Fruit fly (Drosophila melanogaster): ENCODE results near the gene Npc2h.

Gene Npc2h

DNA sequence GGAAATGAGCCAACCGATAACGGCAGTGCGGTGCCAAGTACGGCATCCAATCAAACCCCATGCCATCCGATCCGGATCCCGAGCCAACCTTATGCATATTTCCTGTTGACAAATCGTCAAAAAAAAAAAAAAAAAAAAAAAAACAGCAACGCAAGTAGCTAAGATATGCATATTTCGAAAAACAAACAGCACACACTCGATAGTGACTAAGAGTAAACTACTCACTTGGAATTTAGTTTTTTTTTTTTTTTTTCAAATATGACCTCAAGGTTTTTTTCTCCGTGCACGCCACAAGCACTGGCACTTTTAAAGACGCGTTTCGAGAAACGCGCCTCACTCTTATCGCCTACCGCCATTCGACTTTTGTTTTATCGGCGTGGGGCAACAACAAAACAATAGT is 29.2 kb upstream of the Npc2h start (continued):
- TF ChIP-seq CG11696 (GFP tag; IDR thresholded peaks at IDR 0.05) (no peak), jing (GFP tag; optimal IDR thresholded peaks at IDR 0.05) (no peak), Usf (GFP tag; optimal IDR thresholded peaks at IDR 0.05) (no peak), HmgD (GFP tag; optimal IDR thresholded peaks at IDR 0.05) (no peak), Sin3A (optimal IDR thresholded peaks at IDR 0.05) (no peak), org-1 (GFP tag; optimal IDR thresholded peaks at IDR 0.05) (no peak), Lim3 (GFP tag; IDR thresholded peaks at IDR 0.05) (no peak), CG10979 (tag; optimal IDR thresholded peaks at IDR 0.05) (no peak), MBD-R2 (GFP tag; IDR thresholded peaks at IDR 0.05) (no peak), sqz (GFP tag; optimal IDR thresholded peaks at IDR 0.05) (no peak), lola (GFP tag; optimal IDR thresholded peaks at IDR 0.05) (no peak), CG8944 (GFP tag; optimal IDR thresholded peaks at IDR 0.05) (no peak), az2 (GFP tag; optimal IDR thresholded peaks at IDR 0.05) (no peak), Ptx1 (GFP tag; IDR thresholded peaks at IDR 0.05) (0 out of 2 replicates have a peak, but pooled peaks have one; percentile 6), slou (GFP tag; optimal IDR thresholded peaks at IDR 0.05) (no peak), CG1792 (GFP tag; optimal IDR thresholded peaks at IDR 0.05) (no peak), Fer3 (tag; optimal IDR thresholded peaks at IDR 0.05) (no peak), CG34422 (GFP tag; IDR thresholded peaks at IDR 0.05) (no peak), phol (tag; optimal IDR thresholded peaks at IDR 0.05) (no peak), NFAT (GFP tag; IDR thresholded peaks at IDR 0.05) (no peak), ewg (GFP tag; optimal IDR thresholded peaks at IDR 0.05) (no peak), gsb (GFP tag; IDR thresholded peaks at IDR 0.05) (no peak), CG6683 (GFP tag; optimal IDR thresholded peaks at IDR 0.05) (no peak), tin (GFP tag; optimal IDR thresholded peaks at IDR 0.05) (no peak), Meics (GFP tag; optimal IDR thresholded peaks at IDR 0.05) (no peak), odd (GFP tag; optimal IDR thresholded peaks at IDR 0.05) (no peak), CTCF (GFP tag; optimal IDR thresholded peaks at IDR 0.05) (no peak), CG30403 (GFP tag; optimal IDR thresholded peaks at IDR 0.05) (peak; percentile 9), HLH3B (GFP tag; IDR thresholded peaks at IDR 0.05) (no peak), zf30C (GFP tag; optimal IDR thresholded peaks at IDR 0.05) (peak; percentile 19), CG10209 (GFP tag; optimal IDR thresholded peaks at IDR 0.05) (no peak), so (GFP tag; IDR thresholded peaks at IDR 0.05) (no peak), CG3995 (GFP tag; optimal IDR thresholded peaks at IDR 0.05) (no peak), Max (GFP tag; optimal IDR thresholded peaks at IDR 0.05) (no peak), fd96Cb (tag; optimal IDR thresholded peaks at IDR 0.05) (no peak), stwl (tag; optimal IDR thresholded peaks at IDR 0.05) (no peak), gce (GFP tag; IDR thresholded peaks at IDR 0.05) (no peak), ase (GFP tag; IDR thresholded peaks at IDR 0.05) (no peak), ro (GFP tag; IDR thresholded peaks at IDR 0.05) (no peak), chif (GFP tag; optimal IDR thresholded peaks at IDR 0.05) (peak in 1 of 2 experiments; percentile 26), CG32772 (GFP tag; IDR thresholded peaks at IDR 0.05) (peak; percentile 45), nerfin-1 (tag; optimal IDR thresholded peaks at IDR 0.05) (no peak), ERR (GFP tag; optimal IDR thresholded peaks at IDR 0.05) (no peak), CG4424 (GFP tag; optimal IDR thresholded peaks at IDR 0.05) (no peak), lab (GFP tag; optimal IDR thresholded peaks at IDR 0.05) (no peak), CG12155 (GFP tag; optimal IDR thresholded peaks at IDR 0.05) (no peak), grau (tag; optimal IDR thresholded peaks at IDR 0.05) (no peak), MESR4 (GFP tag; optimal IDR thresholded peaks at IDR 0.05) (no peak), CG13287 (GFP tag; IDR thresholded peaks at IDR 0.05; ENCODE audit: partially characterized antibody) (no peak), sr (GFP tag; IDR thresholded peaks at IDR 0.05) (no peak), ems (GFP tag; optimal IDR thresholded peaks at IDR 0.05) (no peak), TFAM (GFP tag; optimal IDR thresholded peaks at IDR 0.05) (no peak), dati (GFP tag; IDR thresholded peaks at IDR 0.05) (no peak), salm (tag; optimal IDR thresholded peaks at IDR 0.05) (no peak)

All from whole organism, embryonic.